Fruit fly (Drosophila melanogaster): ENCODE measurements around the gene CG34299.

Gene CG34299

dm6 chr3R:30281345-30282133 lies 32.2 kb downstream of the CG34299 start (continued):
- TF ChIP-seq Trl (optimal IDR thresholded peaks at IDR 0.05), result peak; percentile 12 to 65
- no peak for TF ChIP-seq Trl (GFP tag; optimal IDR thresholded peaks at IDR 0.05)
- TF ChIP-seq Dll (GFP tag; IDR thresholded peaks at IDR 0.05; ENCODE audit: partially characterized antibody), result no peak
- TF ChIP-seq pum (GFP tag; optimal IDR thresholded peaks at IDR 0.05), result no peak
- no peak for TF ChIP-seq CG18262 (tag; optimal IDR thresholded peaks at IDR 0.05)
- TF ChIP-seq yki (optimal IDR thresholded peaks at IDR 0.05), result no peak
- peak; percentile 51; the same call in 1 of the 2 replicates for TF ChIP-seq CG32767 (GFP tag; IDR thresholded peaks at IDR 0.05)
- TF ChIP-seq hth (optimal IDR thresholded peaks at IDR 0.05), result no peak
- TF ChIP-seq NC2β (GFP tag; optimal IDR thresholded peaks at IDR 0.05), result no peak
- no peak for TF ChIP-seq tup (GFP tag; optimal IDR thresholded peaks at IDR 0.05)
- TF ChIP-seq ftz-f1 (GFP tag; optimal IDR thresholded peaks at IDR 0.05), result peak; percentile 43
- TF ChIP-seq CG8290 (GFP tag; optimal IDR thresholded peaks at IDR 0.05), result no peak
- TF ChIP-seq CG8290 (tag; optimal IDR thresholded peaks at IDR 0.05), result no peak
- no peak for TF ChIP-seq Sox102F (GFP tag; optimal IDR thresholded peaks at IDR 0.05)
- TF ChIP-seq chinmo (GFP tag; IDR thresholded peaks at IDR 0.05; ENCODE audit: partially characterized antibody), result 0 out of 4 replicates have a peak, but pooled peaks have one; percentile 17
- TF ChIP-seq CG9817 (tag; optimal IDR thresholded peaks at IDR 0.05), result no peak
- TF ChIP-seq slbo (GFP tag; IDR thresholded peaks at IDR 0.05), result no peak
- no peak for TF ChIP-seq ranshi (GFP tag; IDR thresholded peaks at IDR 0.05)
- no peak for TF ChIP-seq gro (GFP tag; optimal IDR thresholded peaks at IDR 0.05)
- TF ChIP-seq E2f2 (GFP tag; IDR thresholded peaks at IDR 0.05), result no peak
- no peak for TF ChIP-seq cwo (GFP tag; optimal IDR thresholded peaks at IDR 0.05)
- no peak for TF ChIP-seq jumu (GFP tag; optimal IDR thresholded peaks at IDR 0.05)
- no peak for TF ChIP-seq vnd (GFP tag; IDR thresholded peaks at IDR 0.05; ENCODE audit: partially characterized antibody)
- peak; percentile 28 for TF ChIP-seq Med (GFP tag)
- TF ChIP-seq MBD-R2 (GFP tag; IDR thresholded peaks at IDR 0.05), result no peak
- TF ChIP-seq CG12071 (GFP tag; optimal IDR thresholded peaks at IDR 0.05), result no peak
- TF ChIP-seq lbe (GFP tag; optimal IDR thresholded peaks at IDR 0.05), result peak; percentile 55
- no peak for TF ChIP-seq Xbp1 (GFP tag; optimal IDR thresholded peaks at IDR 0.05)
- TF ChIP-seq ase (GFP tag; IDR thresholded peaks at IDR 0.05), result no peak
- TF ChIP-seq Usf (GFP tag; optimal IDR thresholded peaks at IDR 0.05), result no peak
- no peak for TF ChIP-seq btn (GFP tag; optimal IDR thresholded peaks at IDR 0.05)
- TF ChIP-seq tap (tag; optimal IDR thresholded peaks at IDR 0.05), result no peak
- TF ChIP-seq unpg (GFP tag; optimal IDR thresholded peaks at IDR 0.05), result no peak
- TF ChIP-seq CG15011 (GFP tag; optimal IDR thresholded peaks at IDR 0.05), result no peak
- TF ChIP-seq slp2 (GFP tag; optimal IDR thresholded peaks at IDR 0.05), result no peak
- TF ChIP-seq CG1529 (GFP tag; optimal IDR thresholded peaks at IDR 0.05), result no peak
- TF ChIP-seq Myb (GFP tag; optimal IDR thresholded peaks at IDR 0.05), result peak; percentile 7
- no peak for TF ChIP-seq twi (tag; optimal IDR thresholded peaks at IDR 0.05)
- peak; percentile 52 for TF ChIP-seq sd (tag; optimal IDR thresholded peaks at IDR 0.05)
- no peak for TF ChIP-seq CG14050 (GFP tag; IDR thresholded peaks at IDR 0.05)
- TF ChIP-seq eyg (GFP tag; optimal IDR thresholded peaks at IDR 0.05), result no peak
- TF ChIP-seq D19A (tag; optimal IDR thresholded peaks at IDR 0.05), result peak; percentile 80
- TF ChIP-seq Oaz (GFP tag; IDR thresholded peaks at IDR 0.05), result no peak
- TF ChIP-seq Dad (GFP tag; optimal IDR thresholded peaks at IDR 0.05), result no peak
- no peak for TF ChIP-seq Blimp-1 (GFP tag; optimal IDR thresholded peaks at IDR 0.05)
- TF ChIP-seq pb (GFP tag; optimal IDR thresholded peaks at IDR 0.05), result no peak
- no peak for TF ChIP-seq gem (tag; optimal IDR thresholded peaks at IDR 0.05)
- no peak for TF ChIP-seq hbn (GFP tag; IDR thresholded peaks at IDR 0.05; ENCODE audit: partially characterized antibody)
- no peak for TF ChIP-seq CG6813 (GFP tag; optimal IDR thresholded peaks at IDR 0.05)
- TF ChIP-seq Awh (GFP tag; IDR thresholded peaks at IDR 0.05), result no peak
- TF ChIP-seq salm (tag; optimal IDR thresholded peaks at IDR 0.05), result no peak
- no peak for TF ChIP-seq seq (GFP tag; IDR thresholded peaks at IDR 0.05)

Measured in whole organism, embryonic.